Fruit fly (Drosophila melanogaster) whole organism, embryonic: ENCODE data around the gene CG31792.

ENCODE experiments used
- Aef1 ChIP-seq: fragments of 200-800 bp; sonication (Bioruptor generic); IDR thresholded peaks from 3 replicates; pipeline ENCODE4 v1.3.6; 2022; ENCODE audit warnings: missing biosample characterization, missing genetic modification characterization
- CG10209 ChIP-seq: fragments of 200-800 bp; sonication (Bioruptor generic); optimal IDR thresholded peaks from 3 replicates; lab custom pipeline; 2017; ENCODE audit warnings: missing biosample characterization, mild to moderate bottlenecking, missing genetic modification characterization, missing genetic modification reagents
- CG10654 ChIP-seq: fragments of 200-800 bp; sonication (Bioruptor generic); optimal IDR thresholded peaks from 2 replicates; lab custom pipeline; 2016; ENCODE audit warnings: missing biosample characterization, missing genetic modification characterization
- CG12104 ChIP-seq: fragments of 200-800 bp; sonication (Bioruptor generic); optimal IDR thresholded peaks from 3 replicates; lab custom pipeline; 2016; ENCODE audit warnings: missing biosample characterization, missing genetic modification characterization
- CG12236 ChIP-seq: fragments of 200-800 bp; sonication (Bioruptor generic); optimal IDR thresholded peaks from 2 replicates; lab custom pipeline; 2016; ENCODE audit warnings: missing biosample characterization, missing genetic modification characterization
- CG17328 ChIP-seq: fragments of 200-800 bp; sonication (Bioruptor generic); IDR thresholded peaks from 2 replicates; pipeline ENCODE4 v1.3.6; 2022; ENCODE audit warnings: missing biosample characterization, missing genetic modification characterization
- CG17361 ChIP-seq: fragments of 200-800 bp; sonication (Bioruptor generic); IDR thresholded peaks from 3 replicates; pipeline ENCODE4 v1.3.6; 2022; ENCODE audit warnings: missing biosample characterization, missing genetic modification characterization
- CG2129 ChIP-seq: fragments of 200-800 bp; sonication (Bioruptor generic); IDR thresholded peaks from 2 replicates; pipeline ENCODE4 v1.3.6; 2022; ENCODE audit warnings: missing biosample characterization, missing genetic modification characterization; ENCODE audit not compliant: partially characterized antibody
- CG2202 ChIP-seq: fragments of 200-800 bp; sonication (Bioruptor generic); optimal IDR thresholded peaks from 2 replicates; lab custom pipeline; 2018; ENCODE audit warnings: missing biosample characterization, mild to moderate bottlenecking, missing genetic modification characterization
- CG3838 ChIP-seq: fragments of 200-800 bp; sonication (Bioruptor generic); optimal IDR thresholded peaks from 3 replicates; lab custom pipeline; 2016; ENCODE audit warnings: missing biosample characterization, missing genetic modification characterization
- CG4282 ChIP-seq: fragments of 200-800 bp; sonication (Bioruptor generic); optimal IDR thresholded peaks from 2 replicates; lab custom pipeline; 2016; ENCODE audit warnings: missing biosample characterization, missing genetic modification characterization
- CG7745 ChIP-seq: fragments of 200-800 bp; sonication (Bioruptor generic); optimal IDR thresholded peaks from 2 replicates; lab custom pipeline; 2018; ENCODE audit warnings: missing biosample characterization, mild to moderate bottlenecking, missing genetic modification characterization, moderate library complexity
- CG8281 ChIP-seq: fragments of 200-800 bp; sonication (Bioruptor generic); optimal IDR thresholded peaks from 2 replicates; lab custom pipeline; 2018; ENCODE audit warnings: missing biosample characterization, mild to moderate bottlenecking, missing genetic modification characterization, moderate library complexity
- CG8478 ChIP-seq: fragments of >200 bp; optimal IDR thresholded peaks from 2 replicates; lab custom pipeline; 2018
- CG8924 ChIP-seq: fragments of 200-800 bp; optimal IDR thresholded peaks from 3 replicates; lab custom pipeline; 2019; ENCODE audit warnings: missing biosample characterization, mild to moderate bottlenecking, missing genetic modification characterization, moderate library complexity
- CTCF ChIP-seq: fragments of 200-800 bp; sonication (Bioruptor generic); optimal IDR thresholded peaks from 2 replicates; lab custom pipeline; 2017; ENCODE audit warnings: missing biosample characterization, mild to moderate bottlenecking, missing genetic modification characterization, moderate library complexity
- D ChIP-seq, 2 experiments: fragments of 200-800 bp in 1 of 2; fragments of >200 bp in 1 of 2; sonication (Bioruptor generic) in 1 of 2; optimal IDR thresholded peaks; 2 replicates in 1 of 2; 3 replicates in 1 of 2; lab custom pipeline; 2017; ENCODE audit warnings: mild to moderate bottlenecking in 1 of 2, missing biosample characterization in 1 of 2, missing genetic modification characterization in 1 of 2, missing genetic modification reagents in 1 of 2
- D19B ChIP-seq: fragments of 200-800 bp; sonication (Bioruptor generic); optimal IDR thresholded peaks from 2 replicates; lab custom pipeline; 2017; ENCODE audit warnings: missing biosample characterization, mild to moderate bottlenecking, missing genetic modification characterization
- Dp ChIP-seq: fragments of 200-800 bp; sonication (Bioruptor generic); optimal IDR thresholded peaks from 2 replicates; lab custom pipeline; 2018; ENCODE audit warnings: missing biosample characterization, mild to moderate bottlenecking, missing genetic modification characterization, moderate library complexity
- E2f2 ChIP-seq: fragments of 200-800 bp; sonication (Bioruptor generic); IDR thresholded peaks from 2 replicates; pipeline ENCODE4 v1.3.6; 2022; ENCODE audit warnings: missing biosample characterization, missing genetic modification characterization
- HmgD ChIP-seq: fragments of 200-800 bp; sonication (Bioruptor generic); optimal IDR thresholded peaks from 3 replicates; lab custom pipeline; 2016; ENCODE audit warnings: missing biosample characterization, missing genetic modification characterization
- Mad ChIP-seq: fragments of 200-800 bp; sonication (Bioruptor generic); optimal IDR thresholded peaks from 2 replicates; lab custom pipeline; 2016; ENCODE audit warnings: missing biosample characterization, missing genetic modification characterization
- Mes4 ChIP-seq: fragments of 200-800 bp; sonication (Bioruptor generic); optimal IDR thresholded peaks from 2 replicates; lab custom pipeline; 2016; ENCODE audit warnings: missing biosample characterization, missing genetic modification characterization
- NFAT ChIP-seq: fragments of 200-800 bp; sonication (Bioruptor generic); IDR thresholded peaks from 2 replicates; pipeline ENCODE4 v1.3.6; 2022; ENCODE audit warnings: missing biosample characterization, missing genetic modification characterization
- Neu2 ChIP-seq: fragments of 200-800 bp; sonication (Bioruptor generic); optimal IDR thresholded peaks from 3 replicates; lab custom pipeline; 2016; ENCODE audit warnings: missing biosample characterization, missing genetic modification characterization, borderline replicate concordance
- Pdp1 ChIP-seq, 2 experiments: fragments of 200-800 bp; sonication (Bioruptor generic); optimal IDR thresholded peaks; 3 replicates each; lab custom pipeline; 2016; ENCODE audit warnings: missing biosample characterization in 2 of 2, missing genetic modification characterization in 2 of 2, mild to moderate bottlenecking in 1 of 2, moderate library complexity in 1 of 2
- Six4 ChIP-seq: fragments of 200-800 bp; sonication (Bioruptor generic); optimal IDR thresholded peaks from 2 replicates; lab custom pipeline; 2016; ENCODE audit warnings: missing biosample characterization, missing genetic modification characterization
- al ChIP-seq: fragments of 200-800 bp; sonication (Bioruptor generic); IDR thresholded peaks from 2 replicates; pipeline ENCODE4 v1.3.6; 2022; ENCODE audit warnings: missing biosample characterization, missing genetic modification characterization
- ap ChIP-seq: fragments of 200-800 bp; sonication (Bioruptor generic); IDR thresholded peaks from 2 replicates; pipeline ENCODE4 v1.3.6; 2022; ENCODE audit warnings: missing biosample characterization, missing genetic modification characterization
- ash1 ChIP-seq: fragments of 200-800 bp; sonication (Bioruptor generic); optimal IDR thresholded peaks from 2 replicates; lab custom pipeline; 2018; ENCODE audit warnings: missing biosample characterization, mild to moderate bottlenecking, missing genetic modification characterization
- bab2 ChIP-seq: fragments of 200-800 bp; sonication (Bioruptor generic); optimal IDR thresholded peaks from 2 replicates; lab custom pipeline; 2016; ENCODE audit warnings: missing biosample characterization, missing genetic modification characterization
- bsh ChIP-seq, 2 experiments: fragments of 200-800 bp; sonication (Bioruptor generic); optimal IDR thresholded peaks; 2 replicates each; lab custom pipeline; 2017 to 2018; ENCODE audit warnings: mild to moderate bottlenecking in 2 of 2, missing biosample characterization in 2 of 2, missing genetic modification characterization in 2 of 2, moderate library complexity in 1 of 2
- cad ChIP-seq: fragments of >200 bp; optimal IDR thresholded peaks from 2 replicates; lab custom pipeline; 2017; ENCODE audit warnings: missing biosample characterization, missing genetic modification characterization
- chm ChIP-seq: fragments of 200-800 bp; sonication (Bioruptor generic); IDR thresholded peaks from 2 replicates; pipeline ENCODE4 v1.3.6; 2022; ENCODE audit warnings: missing biosample characterization, missing genetic modification characterization
- chn ChIP-seq: fragments of 200-800 bp; sonication (Bioruptor generic); optimal IDR thresholded peaks from 2 replicates; lab custom pipeline; 2016; ENCODE audit warnings: missing biosample characterization, missing genetic modification characterization
- en ChIP-seq: fragments of 200-800 bp; sonication (Bioruptor generic); optimal IDR thresholded peaks from 2 replicates; lab custom pipeline; 2016; ENCODE audit warnings: missing biosample characterization, missing genetic modification characterization
- eve ChIP-seq, 2 experiments: fragments of >200 bp; optimal IDR thresholded peaks; 2 replicates each; lab custom pipeline; 2017; ENCODE audit warnings: missing biosample characterization in 2 of 2, missing genetic modification characterization in 2 of 2
- fd102C ChIP-seq: fragments of 200-800 bp; sonication (Bioruptor generic); optimal IDR thresholded peaks from 2 replicates; lab custom pipeline; 2018; ENCODE audit warnings: missing biosample characterization, mild to moderate bottlenecking, missing genetic modification characterization, moderate library complexity
- gem ChIP-seq: fragments of 200-800 bp; sonication (Bioruptor generic); optimal IDR thresholded peaks from 2 replicates; lab custom pipeline; 2019; ENCODE audit warnings: missing biosample characterization, mild to moderate bottlenecking, missing genetic modification characterization, moderate library complexity
- klu ChIP-seq: fragments of 200-800 bp; sonication (Bioruptor generic); IDR thresholded peaks from 2 replicates; pipeline ENCODE4 v1.3.6; 2022; ENCODE audit warnings: missing biosample characterization, missing genetic modification characterization
- nau ChIP-seq: fragments of 200-800 bp; sonication (Bioruptor generic); optimal IDR thresholded peaks from 3 replicates; lab custom pipeline; 2017; ENCODE audit warnings: missing biosample characterization, mild to moderate bottlenecking, missing genetic modification characterization, missing genetic modification reagents
- oc ChIP-seq: fragments of 200-800 bp; sonication (Bioruptor generic); optimal IDR thresholded peaks from 2 replicates; lab custom pipeline; 2018; ENCODE audit warnings: missing biosample characterization, mild to moderate bottlenecking, missing genetic modification characterization, moderate library complexity
- org-1 ChIP-seq: fragments of 200-800 bp; sonication (Bioruptor generic); optimal IDR thresholded peaks from 2 replicates; lab custom pipeline; 2017; ENCODE audit warnings: missing biosample characterization, missing genetic modification characterization
- p53 ChIP-seq: fragments of 200-800 bp; sonication (Bioruptor generic); optimal IDR thresholded peaks from 2 replicates; lab custom pipeline; 2016; ENCODE audit warnings: missing biosample characterization, missing genetic modification characterization
- prd ChIP-seq, 3 experiments: fragments of >200 bp in 2 of 3; fragments of 200-800 bp in 1 of 3; sonication (Bioruptor generic) in 1 of 3; optimal IDR thresholded peaks in 2 of 3; IDR thresholded peaks in 1 of 3; 2 replicates in 2 of 3; 3 replicates in 1 of 3; pipeline versions ENCODE4 v1.3.6 to Lab custom; 2017 to 2022; ENCODE audit warnings: missing biosample characterization in 1 of 3, missing genetic modification characterization in 1 of 3
- ro ChIP-seq: fragments of 200-800 bp; sonication (Bioruptor generic); IDR thresholded peaks from 2 replicates; pipeline ENCODE4 v1.3.6; 2022; ENCODE audit warnings: missing biosample characterization, missing genetic modification characterization
- schlank ChIP-seq: fragments of 200-800 bp; sonication (Bioruptor generic); optimal IDR thresholded peaks from 2 replicates; lab custom pipeline; 2018; ENCODE audit warnings: missing biosample characterization, mild to moderate bottlenecking, missing genetic modification characterization
- slbo ChIP-seq: fragments of 200-800 bp; sonication (Bioruptor generic); IDR thresholded peaks from 2 replicates; pipeline ENCODE4 v1.3.6; 2022; ENCODE audit warnings: missing biosample characterization, missing genetic modification characterization
- so ChIP-seq: fragments of 200-800 bp; sonication (Bioruptor generic); IDR thresholded peaks from 3 replicates; pipeline ENCODE4 v1.3.6; 2022; ENCODE audit warnings: missing biosample characterization, missing genetic modification characterization
- tio ChIP-seq: fragments of 200-800 bp; sonication (Bioruptor generic); optimal IDR thresholded peaks from 2 replicates; lab custom pipeline; 2017; ENCODE audit warnings: missing biosample characterization, missing genetic modification characterization, inconsistent platforms
- twi ChIP-seq: fragments of 200-800 bp; optimal IDR thresholded peaks from 2 replicates; lab custom pipeline; 2019; ENCODE audit warnings: missing biosample characterization, mild to moderate bottlenecking, missing genetic modification characterization, moderate library complexity

Gene CG31792

dm6 chr2L:18953512-18954254 is 43.6 kb upstream of the CG31792 start (continued):
- peak; percentile 22 for TF ChIP-seq D19B
- peak; percentile 60 for TF ChIP-seq CG8924 (tag; lab: Kevin White, UChicago)
- TF ChIP-seq p53 (GFP tag; lab: Kevin White, UChicago): no peak
- TF ChIP-seq CG12236: no peak
- TF ChIP-seq en: no peak
- peak; percentile 71 for TF ChIP-seq gem (tag; lab: Kevin White, UChicago)
- peak; percentile 61 for TF ChIP-seq slbo (GFP tag; lab: Robert Waterston, UW)
- TF ChIP-seq CG10209: peak; percentile 38
- no peak for TF ChIP-seq HmgD (GFP tag; lab: Kevin White, UChicago)
- TF ChIP-seq CG12104: no peak
- TF ChIP-seq Aef1 (GFP tag; lab: Robert Waterston, UW): no peak
- TF ChIP-seq Mes4 (GFP tag; lab: Kevin White, UChicago): no peak
- TF ChIP-seq CG7745 (tag; lab: Kevin White, UChicago): no peak
- TF ChIP-seq D (optimal IDR thresholded peaks at IDR 0.05; lab: Kevin White, UChicago): no peak
- no peak for TF ChIP-seq D (GFP tag; optimal IDR thresholded peaks at IDR 0.05; lab: Kevin White, UChicago)
- no peak for TF ChIP-seq org-1 (GFP tag; lab: Kevin White, UChicago)
- TF ChIP-seq twi (tag; lab: Kevin White, UChicago): no peak
- no peak for TF ChIP-seq CG2129 (GFP tag; lab: Robert Waterston, UW)
- TF ChIP-seq CG8478 (lab: Kevin White, UChicago): no peak
- no peak for TF ChIP-seq tio
- no peak for TF ChIP-seq CG8281 (tag; lab: Kevin White, UChicago)
- no peak for TF ChIP-seq klu (GFP tag; lab: Robert Waterston, UW)
- TF ChIP-seq Dp: no peak
- no peak for TF ChIP-seq ap
- TF ChIP-seq CG10654 (GFP tag; lab: Kevin White, UChicago): no peak
- no peak for TF ChIP-seq Neu2 (GFP tag; lab: Kevin White, UChicago)
- TF ChIP-seq E2f2 (GFP tag; lab: Robert Waterston, UW): no peak
- no peak for TF ChIP-seq ro
- no peak for TF ChIP-seq CTCF (GFP tag; lab: Kevin White, UChicago)
- TF ChIP-seq CG17328 (GFP tag; lab: Robert Waterston, UW): no peak
- no peak for TF ChIP-seq NFAT (GFP tag; lab: Robert Waterston, UW)
- peak; percentile 72; the same call in 2 of the 3 replicates for TF ChIP-seq CG17361 (GFP tag; lab: Robert Waterston, UW)
- TF ChIP-seq cad (GFP tag; lab: Kevin White, UChicago): no peak
- no peak for TF ChIP-seq oc (tag; lab: Kevin White, UChicago)
- TF ChIP-seq chn (GFP tag; lab: Kevin White, UChicago): no peak
- TF ChIP-seq schlank (tag; lab: Kevin White, UChicago): no peak
- no peak for TF ChIP-seq CG3838 (GFP tag; lab: Kevin White, UChicago)
- TF ChIP-seq fd102C (GFP tag; lab: Kevin White, UChicago): no peak
- no peak for TF ChIP-seq nau (GFP tag; lab: Kevin White, UChicago)
- no peak for TF ChIP-seq Six4 (GFP tag; lab: Kevin White, UChicago)
- TF ChIP-seq Pdp1 (GFP tag; optimal IDR thresholded peaks at IDR 0.05; lab: Kevin White, UChicago): peak in 1 of 2 experiments; percentile 89
- no peak for TF ChIP-seq eve (GFP tag; optimal IDR thresholded peaks at IDR 0.05; lab: Kevin White, UChicago)
- TF ChIP-seq bab2 (GFP tag; lab: Kevin White, UChicago): no peak
- TF ChIP-seq al (GFP tag; lab: Robert Waterston, UW): no peak
- TF ChIP-seq prd (optimal IDR thresholded peaks at IDR 0.05; lab: Kevin White, UChicago): no peak
- TF ChIP-seq prd (GFP tag; IDR thresholded peaks at IDR 0.05; lab: Robert Waterston, UW): no peak; the same call in 2 of the 3 replicates
- TF ChIP-seq Mad (GFP tag; lab: Kevin White, UChicago): no peak
- peak in 1 of 2 experiments; percentile 6 for TF ChIP-seq bsh (GFP tag; optimal IDR thresholded peaks at IDR 0.05; lab: Kevin White, UChicago)
- no peak for TF ChIP-seq chm (GFP tag; lab: Robert Waterston, UW)
- TF ChIP-seq CG4282 (GFP tag; lab: Kevin White, UChicago): no peak
- no peak for TF ChIP-seq so (GFP tag; lab: Robert Waterston, UW)
- TF ChIP-seq ash1: no peak
- TF ChIP-seq CG2202 (tag; lab: Kevin White, UChicago): no peak
